Worm (Caenorhabditis elegans) whole organism, midembryonic: ENCODE measurements around the gene scl-3.

Experiments used
- T22C8.4 ChIP-seq: fragments of 200-800 bp; sonication (Bioruptor generic); IDR thresholded peaks from 2 replicates; pipeline ENCODE4 v1.3.6; 2022; ENCODE audit warnings: missing genetic modification characterization, missing compliant biosample characterization
- cog-1 ChIP-seq: sonication (generic microtip); optimal IDR thresholded peaks from 2 replicates; lab custom pipeline; 2016; ENCODE audit warnings: missing genetic modification characterization, missing compliant biosample characterization
- flt-1 ChIP-seq: fragments of 200-800 bp; sonication (Bioruptor generic); IDR thresholded peaks from 2 replicates; pipeline ENCODE4 v1.3.6; 2022; ENCODE audit warnings: missing genetic modification characterization, missing compliant biosample characterization
- klf-2 ChIP-seq: fragments of 200-800 bp; sonication (Bioruptor generic); conservative IDR thresholded peaks from 2 replicates; pipeline ENCODE4 v1.3.6; 2022; ENCODE audit warnings: missing genetic modification reagents, missing genetic modification characterization, missing compliant biosample characterization
- med-1 ChIP-seq: sonication (generic microtip); optimal IDR thresholded peaks from 2 replicates; lab custom pipeline; 2017; ENCODE audit warnings: missing genetic modification characterization, mild to moderate bottlenecking, missing compliant biosample characterization, antibody characterized with exemption, missing genetic modification reagents; ENCODE audit not compliant: insufficient read depth
- ref-1 ChIP-seq: fragments of 200-800 bp; sonication (Bioruptor generic); conservative IDR thresholded peaks from 2 replicates; pipeline ENCODE4 v1.3.6; 2022; ENCODE audit warnings: missing genetic modification reagents, missing genetic modification characterization, missing compliant biosample characterization
- tab-1 ChIP-seq: fragments of 200-800 bp; sonication (Bioruptor generic); IDR thresholded peaks from 2 replicates; pipeline ENCODE4 v1.3.6; 2022; ENCODE audit warnings: missing genetic modification characterization, missing compliant biosample characterization
- ztf-23 ChIP-seq: fragments of 200-800 bp; sonication (Bioruptor generic); IDR thresholded peaks from 2 replicates; pipeline ENCODE4 v1.3.6; 2022; ENCODE audit warnings: missing genetic modification reagents, missing genetic modification characterization, missing compliant biosample characterization
- ztf-29 ChIP-seq: fragments of 200-800 bp; sonication (Bioruptor generic); IDR thresholded peaks from 2 replicates; pipeline ENCODE4 v1.3.6; 2022; ENCODE audit warnings: missing genetic modification reagents, missing genetic modification characterization, missing compliant biosample characterization

Gene scl-3

ce11 chrIV:13093677-13094076, 34.3 kb downstream of the scl-3 start, which contains the start of the genes prcc-1 and C39E9.12:
Gene prcc-1 (minus strand): TSS chrIV:13093795.
Gene C39E9.12 (plus strand): TSS chrIV:13094007.
- TF ChIP-seq flt-1 (GFP tag; lab: Robert Waterston, UW) (no peak), T22C8.4 (GFP tag; lab: Robert Waterston, UW) (peak; percentile 75), ztf-29 (GFP tag; lab: Robert Waterston, UW) (no peak)

ce11 chrIV:13095462-13095861, 36.1 kb downstream of the scl-3 start, which contains the start of gene rfc-3:
Gene rfc-3 (plus strand): TSS chrIV:13095762.
- no peak for TF ChIP-seq med-1
- no peak for TF ChIP-seq flt-1 (GFP tag; lab: Robert Waterston, UW)
- no peak for TF ChIP-seq ref-1 (GFP tag; lab: Robert Waterston, UW)
- TF ChIP-seq ztf-29 (GFP tag; lab: Robert Waterston, UW), result no peak
- TF ChIP-seq klf-2, result no peak
- TF ChIP-seq ztf-23 (GFP tag; lab: Robert Waterston, UW), result no peak
- TF ChIP-seq tab-1 (GFP tag; lab: Robert Waterston, UW), result no peak
- no peak for TF ChIP-seq cog-1
- no peak for TF ChIP-seq T22C8.4 (GFP tag; lab: Robert Waterston, UW)

- TF ChIP-seq ref-1 (GFP tag; lab: Robert Waterston, UW), result no peak
- no peak for TF ChIP-seq klf-2
- TF ChIP-seq tab-1 (GFP tag; lab: Robert Waterston, UW), result no peak
Observed at ce11 chrIV:13096778-13097177, 37.4 kb downstream of the scl-3 start.

ce11 chrIV:13098652-13099051, 39.3 kb downstream of the scl-3 start, which contains the start of the genes dli-1, tin-9.2 and exos-4.1:
Gene dli-1 (minus strand): TSS chrIV:13098792.
Gene tin-9.2 (plus strand): TSS chrIV:13098995.
Gene exos-4.1 (plus strand): TSS chrIV:13098999.
- TF ChIP-seq T22C8.4 (GFP tag; lab: Robert Waterston, UW), result no peak
- TF ChIP-seq cog-1, result peak; percentile 42

ce11 chrIV:13100415-13100814, 41.0 kb downstream of the scl-3 start, which contains the start of gene fask-1:
Gene fask-1 (plus strand): TSS chrIV:13100715.
- TF ChIP-seq tab-1 (GFP tag; lab: Robert Waterston, UW) (no peak), med-1 (no peak), flt-1 (GFP tag; lab: Robert Waterston, UW) (no peak), ztf-29 (GFP tag; lab: Robert Waterston, UW) (no peak), ref-1 (GFP tag; lab: Robert Waterston, UW) (no peak), klf-2 (no peak), T22C8.4 (GFP tag; lab: Robert Waterston, UW) (no peak), ztf-23 (GFP tag; lab: Robert Waterston, UW) (no peak), cog-1 (no peak)

- TF ChIP-seq ztf-29 (GFP tag; lab: Robert Waterston, UW) (no peak), T22C8.4 (GFP tag; lab: Robert Waterston, UW) (no peak), flt-1 (GFP tag; lab: Robert Waterston, UW) (no peak), ref-1 (GFP tag; lab: Robert Waterston, UW) (no peak), tab-1 (GFP tag; lab: Robert Waterston, UW) (no peak), cog-1 (no peak), klf-2 (no peak), ztf-23 (GFP tag; lab: Robert Waterston, UW) (no peak), med-1 (no peak)
Observed at ce11 chrIV:13104900-13105299, 45.5 kb downstream of the scl-3 start, which contains the start of gene rde-11. Gene rde-11 (plus strand): TSS chrIV:13105200.

- TF ChIP-seq ref-1 (GFP tag; lab: Robert Waterston, UW) (no peak), T22C8.4 (GFP tag; lab: Robert Waterston, UW) (no peak), cog-1 (no peak), ztf-29 (GFP tag; lab: Robert Waterston, UW) (no peak)
Observed at ce11 chrIV:13107359-13107758, 48.0 kb downstream of the scl-3 start, which contains the start of gene B0564.2. Gene B0564.2 (plus strand): TSS chrIV:13107659.

- no peak for TF ChIP-seq tab-1 (GFP tag; lab: Robert Waterston, UW)
- TF ChIP-seq klf-2, result no peak
- TF ChIP-seq flt-1 (GFP tag; lab: Robert Waterston, UW), result no peak
- TF ChIP-seq ref-1 (GFP tag; lab: Robert Waterston, UW), result no peak
- TF ChIP-seq ztf-23 (GFP tag; lab: Robert Waterston, UW), result no peak
- TF ChIP-seq med-1, result no peak
- TF ChIP-seq ztf-29 (GFP tag; lab: Robert Waterston, UW), result no peak
- TF ChIP-seq T22C8.4 (GFP tag; lab: Robert Waterston, UW), result no peak
- no peak for TF ChIP-seq cog-1
Observed at ce11 chrIV:13108430-13108829, 49.0 kb downstream of the scl-3 start.

- TF ChIP-seq ref-1 (GFP tag; lab: Robert Waterston, UW) (no peak), ztf-23 (GFP tag; lab: Robert Waterston, UW) (no peak), klf-2 (no peak), tab-1 (GFP tag; lab: Robert Waterston, UW) (no peak), T22C8.4 (GFP tag; lab: Robert Waterston, UW) (no peak), flt-1 (GFP tag; lab: Robert Waterston, UW) (no peak), cog-1 (no peak), ztf-29 (GFP tag; lab: Robert Waterston, UW) (no peak), med-1 (no peak)
Observed at ce11 chrIV:13109751-13110150, 50.4 kb downstream of the scl-3 start, which contains the start of gene best-1. Gene best-1 (minus strand): TSS chrIV:13109779.
